Fruit fly (Drosophila melanogaster) whole organism, larva: ENCODE measurements around the gene Mps1.

Experiments
- noc ChIP-seq: fragments of 200-800 bp; sonication (Bioruptor generic); optimal IDR thresholded peaks from 3 replicates; lab custom pipeline; 2019; ENCODE audit warnings: missing biosample characterization, mild to moderate bottlenecking, missing genetic modification characterization, moderate library complexity

The Mps1 gene

dm6 chr3R:17701971-17702845 lies 31.1 kb downstream of the Mps1 start:
- no peak for TF ChIP-seq noc (tag; lab: Kevin White, UChicago)

dm6 chr3R:17703024-17703690 lies 32.1 kb downstream of the Mps1 start:
- no peak for TF ChIP-seq noc (tag; lab: Kevin White, UChicago)

dm6 chr3R:17703691-17704537 lies 32.8 kb downstream of the Mps1 start:
- peak; percentile 98 for TF ChIP-seq noc (tag; lab: Kevin White, UChicago)

dm6 chr3R:17704538-17704854 lies 33.4 kb downstream of the Mps1 start:
- TF ChIP-seq noc (tag; lab: Kevin White, UChicago): no peak

dm6 chr3R:17705140-17705539 lies 34.1 kb downstream of the Mps1 start:
- TF ChIP-seq noc (tag; lab: Kevin White, UChicago): no peak

dm6 chr3R:17705899-17706831 lies 35.1 kb downstream of the Mps1 start:
- TF ChIP-seq noc (tag; lab: Kevin White, UChicago): no peak

dm6 chr3R:17706971-17707406 lies 35.9 kb downstream of the Mps1 start:
- no peak for TF ChIP-seq noc (tag; lab: Kevin White, UChicago)

- TF ChIP-seq noc (tag; lab: Kevin White, UChicago): no peak
These were observed 36.7 kb downstream of the Mps1 start for dm6 chr3R:17707799-17708198.

- no peak for TF ChIP-seq noc (tag; lab: Kevin White, UChicago)
These were observed 37.9 kb downstream of the Mps1 start for dm6 chr3R:17708778-17709476.

- TF ChIP-seq noc (tag; lab: Kevin White, UChicago): no peak
These were observed 38.6 kb downstream of the Mps1 start for dm6 chr3R:17709623-17710145.

- TF ChIP-seq noc (tag; lab: Kevin White, UChicago): no peak
These were observed 39.3 kb downstream of the Mps1 start for dm6 chr3R:17710418-17710817.

- no peak for TF ChIP-seq noc (tag; lab: Kevin White, UChicago)
These were observed 40.0 kb downstream of the Mps1 start for dm6 chr3R:17710900-17711645.

- TF ChIP-seq noc (tag; lab: Kevin White, UChicago): no peak
These were observed 40.5 kb downstream of the Mps1 start for dm6 chr3R:17711646-17711975.
